Fruit fly (Drosophila melanogaster): ENCODE results near the gene CG14631.

DNA sequence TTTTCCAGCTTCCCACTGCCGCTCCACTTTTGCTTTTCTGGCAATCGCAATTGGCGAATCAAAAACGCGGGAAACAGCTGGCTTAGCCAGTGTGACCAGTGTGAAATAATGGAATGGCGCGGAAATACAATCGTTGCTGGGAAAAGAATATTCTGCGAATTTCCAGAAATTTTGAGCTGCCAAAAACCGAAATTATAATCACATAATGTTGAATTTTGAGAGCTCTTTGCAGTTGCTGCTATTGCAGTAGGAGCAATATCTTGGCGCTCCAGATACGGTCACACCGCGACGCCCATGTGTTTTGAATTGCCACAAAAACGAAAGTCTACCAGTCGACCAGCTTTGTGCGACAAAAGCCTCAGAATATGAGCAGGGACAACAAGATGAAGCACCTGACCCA, 18.6 kb downstream of the CG14631 start, which contains the start of the genes Cdc45 and Rpp21:
- TF ChIP-seq rgr (GFP tag; optimal IDR thresholded peaks at IDR 0.05), result no peak
- TF ChIP-seq Hnf4 (GFP tag; optimal IDR thresholded peaks at IDR 0.05), result no peak
- peak; percentile 13 for TF ChIP-seq HLH106 (tag; optimal IDR thresholded peaks at IDR 0.05)
- no peak for TF ChIP-seq br (GFP tag; optimal IDR thresholded peaks at IDR 0.05)
